Worm (Caenorhabditis elegans): ENCODE data around the gene D1005.5.
A peak's percentile ranks its signal among the peaks of the same experiment; 100 is the strongest.

Gene D1005.5

DNA sequence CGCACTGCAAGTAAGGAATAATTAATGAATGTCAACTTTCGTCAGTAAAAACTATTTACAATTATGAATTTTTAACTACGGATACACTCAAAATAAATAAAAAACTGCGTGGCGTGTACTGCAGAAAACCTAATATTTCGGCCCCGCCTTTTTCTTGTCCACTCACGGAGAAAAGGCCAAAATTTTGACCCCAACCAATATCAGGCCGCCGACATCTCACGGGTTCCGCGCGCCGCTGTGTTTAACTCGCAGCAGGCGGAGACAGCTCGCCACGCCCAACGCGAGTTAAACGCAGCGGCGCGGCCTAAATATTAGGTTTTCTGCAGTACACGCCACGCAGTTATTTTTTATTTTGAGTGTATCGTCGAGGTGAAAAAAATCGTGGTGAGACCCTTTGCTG, 1.5 kb downstream of the D1005.5 start:
- TF ChIP-seq snpc-4 (tag; optimal IDR thresholded peaks at IDR 0.05): peak; percentile 37
- no peak for TF ChIP-seq unc-130 (tag; optimal IDR thresholded peaks at IDR 0.05)
- no peak for TF ChIP-seq elt-2 (tag; optimal IDR thresholded peaks at IDR 0.05)
- TF ChIP-seq rnt-1 (tag; optimal IDR thresholded peaks at IDR 0.05): no peak

DNA sequence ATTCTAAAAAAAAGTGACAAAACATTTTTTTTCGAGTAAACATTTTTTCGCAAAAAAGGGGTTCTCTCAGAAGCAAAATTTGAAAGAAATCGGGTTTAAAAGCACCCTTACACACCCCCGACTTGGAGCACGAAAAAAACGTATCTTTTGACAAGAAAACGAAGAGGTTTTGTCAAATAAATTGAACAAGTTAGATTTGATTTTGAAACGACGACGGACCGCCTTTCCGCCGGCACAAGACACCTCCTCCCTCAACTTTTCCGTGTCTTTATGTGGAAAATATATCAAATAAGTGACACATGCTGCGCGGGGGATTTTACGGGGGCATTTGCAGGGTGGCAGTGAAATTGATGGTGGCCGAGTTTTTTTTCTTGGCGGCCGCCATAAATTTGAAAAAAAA, 4.7 kb downstream of the D1005.5 start:
- TF ChIP-seq unc-86 (tag; optimal IDR thresholded peaks at IDR 0.05) (no peak), fkh-10 (GFP tag; optimal IDR thresholded peaks at IDR 0.05) (peak; percentile 77), hlh-17 (GFP tag; optimal IDR thresholded peaks at IDR 0.05; ENCODE audit: borderline replicate concordance) (no peak), lin-14 (GFP tag; optimal IDR thresholded peaks at IDR 0.05) (peak; percentile 23)

DNA sequence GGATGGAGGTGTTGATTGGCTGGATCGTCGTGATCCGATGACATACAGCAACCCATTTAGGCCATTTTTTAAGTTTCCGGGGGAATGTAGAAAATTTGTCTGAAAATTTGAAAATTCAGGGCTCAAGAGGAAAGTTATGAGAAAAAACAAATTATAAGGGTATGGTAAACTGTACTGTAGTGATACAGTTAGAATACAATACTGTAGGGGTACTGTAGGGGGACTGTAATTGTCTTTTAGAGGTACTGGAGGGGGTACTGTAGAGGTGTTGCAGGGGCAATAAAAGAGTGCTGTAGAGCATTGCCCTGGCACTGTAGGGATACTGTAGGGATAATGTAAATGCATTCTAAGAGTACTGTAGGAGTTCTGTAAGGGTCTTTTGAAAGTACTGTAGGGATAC, 8.1 kb downstream of the D1005.5 start, which contains the start of gene D1005.6:
Gene D1005.6 (minus strand): TSS at position 101 of the 400 bp plus-strand sequence.
- TF ChIP-seq fos-1 (tag; optimal IDR thresholded peaks at IDR 0.05) (no peak), nhr-76 (tag; optimal IDR thresholded peaks at IDR 0.05) (no peak), irx-1 (tag; optimal IDR thresholded peaks at IDR 0.05) (no peak), C34B4.2 (tag; optimal IDR thresholded peaks at IDR 0.05) (no peak), C16A3.4 (tag; optimal IDR thresholded peaks at IDR 0.05) (no peak), grh-1 (GFP tag; IDR thresholded peaks at IDR 0.05) (no peak), aly-2 (tag; optimal IDR thresholded peaks at IDR 0.05) (no peak), hlh-4 (tag; optimal IDR thresholded peaks at IDR 0.05) (no peak), ztf-4 (tag; optimal IDR thresholded peaks at IDR 0.05) (no peak)

DNA sequence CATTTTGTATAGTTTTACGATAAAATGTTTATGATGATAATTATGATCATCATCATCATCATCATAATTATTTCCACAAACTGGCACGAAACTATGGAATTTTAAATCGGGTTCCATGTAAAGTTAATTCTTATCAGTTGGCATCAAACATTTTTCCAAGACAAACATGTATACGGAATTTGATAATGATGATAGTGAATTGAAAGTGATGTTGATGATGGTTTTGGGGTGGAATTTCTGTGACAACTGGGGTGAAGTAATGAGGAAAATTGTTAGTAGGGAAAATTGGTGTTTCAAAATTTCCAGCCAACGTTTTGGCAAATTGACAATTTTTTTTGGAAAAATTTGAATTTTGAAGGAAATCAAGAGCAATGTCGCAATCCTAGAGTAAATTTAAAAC, 13.0 kb downstream of the D1005.5 start:
- no peak for TF ChIP-seq lin-39 (tag; optimal IDR thresholded peaks at IDR 0.05)
- no peak for TF ChIP-seq snpc-4 (tag; optimal IDR thresholded peaks at IDR 0.05)
- peak; percentile 51 for TF ChIP-seq blmp-1 (tag; optimal IDR thresholded peaks at IDR 0.05)
- TF ChIP-seq snu-23 (GFP tag; optimal IDR thresholded peaks at IDR 0.05): no peak

DNA sequence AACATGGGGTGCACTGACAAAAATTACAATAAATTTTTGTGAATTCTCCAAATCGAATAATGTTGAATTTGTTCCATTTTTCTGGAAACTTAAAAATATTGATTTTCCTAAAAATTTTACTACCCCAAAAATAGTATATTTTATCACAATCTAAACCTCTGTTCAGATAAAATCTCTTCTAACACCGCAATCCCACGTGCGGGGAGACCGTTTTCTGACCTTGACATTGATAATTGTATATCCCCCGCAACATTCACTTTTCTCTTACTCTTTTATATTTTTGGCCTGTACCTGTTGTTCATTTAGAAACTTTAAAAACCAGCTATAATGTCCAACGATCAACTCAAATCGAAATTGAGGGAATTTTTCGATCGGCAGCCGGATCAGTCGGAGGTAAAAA, 14.0 kb downstream of the D1005.5 start, which contains the start of gene D1005.2:
Gene D1005.2 (plus strand): TSS at position 230 of the 400 bp plus-strand sequence.
- TF ChIP-seq elt-3 (tag; optimal IDR thresholded peaks at IDR 0.05) (peak in 3 of 6 experiments; percentile 6 to 56 (median 37)), mdl-1 (tag; optimal IDR thresholded peaks at IDR 0.05) (peak in 1 of 2 experiments; percentile 32), lin-14 (GFP tag; optimal IDR thresholded peaks at IDR 0.05) (peak; percentile 37), blmp-1 (tag; optimal IDR thresholded peaks at IDR 0.05) (peak; percentile 93), nhr-47 (tag; optimal IDR thresholded peaks at IDR 0.05) (no peak), unc-98 (GFP tag; IDR thresholded peaks at IDR 0.05) (no peak), mep-1 (tag; optimal IDR thresholded peaks at IDR 0.05) (peak; percentile 6)

DNA sequence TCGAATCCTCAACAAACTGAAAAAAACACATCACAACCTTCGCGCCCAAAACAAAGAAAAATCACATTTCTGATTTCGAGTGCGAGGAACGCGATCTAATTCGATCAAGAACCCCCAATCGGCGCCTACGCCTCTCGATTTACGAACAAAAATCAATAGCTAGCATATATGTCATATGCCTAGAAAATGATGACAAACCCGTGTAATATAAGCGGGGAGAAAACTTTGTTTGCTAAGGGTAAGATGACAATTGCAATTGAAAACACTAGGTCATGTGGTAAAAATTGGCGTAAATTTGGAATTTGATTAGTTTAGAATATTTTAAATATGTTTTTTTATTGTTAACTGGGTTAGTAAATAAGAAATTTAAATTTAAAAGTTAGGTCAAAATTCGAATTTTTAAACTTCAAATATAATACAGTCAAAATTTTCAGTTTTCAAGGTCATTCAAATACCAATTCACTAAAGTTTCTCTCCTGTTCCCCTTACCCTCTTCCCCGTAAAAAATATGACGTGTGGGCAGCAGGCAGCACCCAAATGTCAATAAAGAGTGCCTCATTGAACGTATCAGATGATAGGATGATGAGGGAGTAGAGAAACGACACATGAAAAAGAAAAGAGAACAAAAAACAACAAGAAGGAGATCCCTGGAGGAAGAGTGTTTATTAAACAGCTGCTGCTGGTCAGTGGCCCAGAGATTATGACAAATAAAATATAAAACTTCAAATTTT, 16.3 kb downstream of the D1005.5 start:
- TF ChIP-seq hlh-17 (GFP tag; optimal IDR thresholded peaks at IDR 0.05; ENCODE audit: borderline replicate concordance): no peak
- no peak for TF ChIP-seq isw-1 (GFP tag; IDR thresholded peaks at IDR 0.05)
- TF ChIP-seq pax-3 (tag; optimal IDR thresholded peaks at IDR 0.05): no peak
- no peak for TF ChIP-seq ces-1 (GFP tag; optimal IDR thresholded peaks at IDR 0.05)
- TF ChIP-seq efl-3 (GFP tag; optimal IDR thresholded peaks at IDR 0.05): no peak
- peak; percentile 40 for TF ChIP-seq nhr-90 (tag; optimal IDR thresholded peaks at IDR 0.05; ENCODE audit: poor library complexity)
- TF ChIP-seq unc-86 (tag; optimal IDR thresholded peaks at IDR 0.05): no peak
- TF ChIP-seq snu-23 (GFP tag; optimal IDR thresholded peaks at IDR 0.05): peak; percentile 68
- no peak for TF ChIP-seq fkh-10 (GFP tag; optimal IDR thresholded peaks at IDR 0.05)
- peak; percentile 48; the same call in 1 of the 2 replicates for TF ChIP-seq nhr-19 (GFP tag; conservative IDR thresholded peaks at IDR 0.05)
- TF ChIP-seq C04F5.9 (tag; optimal IDR thresholded peaks at IDR 0.05): no peak
- TF ChIP-seq nhr-47 (tag; optimal IDR thresholded peaks at IDR 0.05): peak; percentile 39
- TF ChIP-seq unc-62 (GFP tag; optimal IDR thresholded peaks at IDR 0.05): no peak
- TF ChIP-seq nhr-237 (tag; optimal IDR thresholded peaks at IDR 0.05): no peak
- TF ChIP-seq lin-14 (GFP tag; optimal IDR thresholded peaks at IDR 0.05): peak; percentile 92
- TF ChIP-seq sox-4 (tag; optimal IDR thresholded peaks at IDR 0.05): no peak
- TF ChIP-seq nhr-28 (tag; optimal IDR thresholded peaks at IDR 0.05): no peak
- no peak for TF ChIP-seq nhr-76 (tag; optimal IDR thresholded peaks at IDR 0.05)
- TF ChIP-seq sptf-1 (tag; optimal IDR thresholded peaks at IDR 0.05): no peak
- TF ChIP-seq irx-1 (tag; optimal IDR thresholded peaks at IDR 0.05): peak; percentile 29
- TF ChIP-seq zip-4 (GFP tag; optimal IDR thresholded peaks at IDR 0.05): no peak
- TF ChIP-seq mab-9 (GFP tag; IDR thresholded peaks at IDR 0.05): no peak
- no peak for TF ChIP-seq ztf-11 (tag; optimal IDR thresholded peaks at IDR 0.05)
- TF ChIP-seq jun-1 (tag; optimal IDR thresholded peaks at IDR 0.05): no peak
